Fruit fly (Drosophila melanogaster) S2 (cell line): ENCODE data around the gene CG4101.

ENCODE experiments used
- CG8478 ChIP-seq: fragments of >200 bp; optimal IDR thresholded peaks from 2 replicates; lab custom pipeline; 2018
- CTCF ChIP-seq, 2 experiments: fragments of >200 bp; optimal IDR thresholded peaks; 2 replicates each; lab custom pipeline; 2018

CG4101 gene

dm6 chr3L:16657014-16657413 lies 44.7 kb downstream of the CG4101 start:
- TF ChIP-seq CTCF (optimal IDR thresholded peaks at IDR 0.05; lab: Kevin White, UChicago) (no peak), CG8478 (lab: Kevin White, UChicago) (no peak)

DNA sequence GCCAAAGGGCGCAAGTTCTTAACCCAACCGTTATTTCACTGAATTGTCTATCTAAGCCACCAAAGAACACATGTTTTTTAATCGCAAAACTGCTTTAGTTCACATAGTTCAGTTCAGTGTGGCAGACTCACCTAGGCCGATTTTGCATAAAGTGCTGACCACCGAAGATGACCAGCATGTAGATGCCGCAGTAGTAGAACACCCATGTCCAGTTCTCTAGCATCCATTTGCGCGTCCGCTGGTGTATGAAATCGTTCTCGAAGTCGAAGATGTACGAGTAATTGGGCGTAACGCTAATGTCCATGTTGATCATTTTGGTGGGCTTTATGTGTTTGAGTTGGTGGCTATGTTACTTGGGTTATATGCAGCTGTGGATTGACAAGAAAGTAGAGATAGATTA lies 46.8 kb downstream of the CG4101 start:
- TF ChIP-seq CTCF (optimal IDR thresholded peaks at IDR 0.05; lab: Kevin White, UChicago): no peak
- TF ChIP-seq CG8478 (lab: Kevin White, UChicago): no peak

DNA sequence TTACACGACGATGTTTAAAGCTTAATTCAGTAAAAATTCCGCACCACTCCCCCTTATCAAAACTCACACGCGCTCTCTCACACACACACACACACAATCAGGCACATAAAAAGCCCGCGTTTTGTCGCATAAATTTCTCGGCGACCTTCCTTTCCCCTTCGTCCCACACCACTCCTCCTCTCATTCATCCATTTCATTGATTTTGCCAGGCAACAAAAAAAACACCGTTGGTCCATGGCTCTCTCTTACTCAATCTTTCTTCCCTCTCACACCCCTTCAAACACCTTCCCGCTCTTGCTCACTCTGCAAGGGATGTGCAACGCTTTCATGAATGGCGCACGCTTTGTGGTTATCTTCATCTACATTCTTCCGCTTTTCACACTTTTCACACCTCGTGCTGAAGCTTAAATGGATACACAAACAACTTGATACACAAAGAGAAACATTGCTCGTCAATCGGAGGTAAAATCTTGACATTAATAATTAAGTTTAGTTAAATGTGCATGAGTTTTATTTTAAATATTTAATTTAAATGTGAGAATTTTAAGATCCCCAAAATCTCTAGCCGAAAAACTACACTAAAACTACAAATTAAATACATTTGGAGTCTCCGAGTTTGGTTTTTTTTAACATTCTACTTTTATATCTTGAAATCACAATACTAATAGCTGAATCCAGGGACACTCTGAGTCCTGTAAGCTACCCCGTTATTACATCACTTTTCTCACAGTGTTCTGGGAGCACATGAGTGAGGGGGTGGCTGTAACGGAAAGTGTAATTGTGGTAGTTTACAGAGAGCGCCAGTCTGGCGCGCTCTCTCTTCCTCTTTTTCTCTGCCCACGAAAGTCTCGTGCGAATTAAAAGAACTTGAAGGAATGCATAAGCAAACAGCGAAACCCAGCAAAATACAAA lies 47.9 kb downstream of the CG4101 start:
- no peak for TF ChIP-seq CTCF (optimal IDR thresholded peaks at IDR 0.05; lab: Kevin White, UChicago)
- no peak for TF ChIP-seq CG8478 (lab: Kevin White, UChicago)

DNA sequence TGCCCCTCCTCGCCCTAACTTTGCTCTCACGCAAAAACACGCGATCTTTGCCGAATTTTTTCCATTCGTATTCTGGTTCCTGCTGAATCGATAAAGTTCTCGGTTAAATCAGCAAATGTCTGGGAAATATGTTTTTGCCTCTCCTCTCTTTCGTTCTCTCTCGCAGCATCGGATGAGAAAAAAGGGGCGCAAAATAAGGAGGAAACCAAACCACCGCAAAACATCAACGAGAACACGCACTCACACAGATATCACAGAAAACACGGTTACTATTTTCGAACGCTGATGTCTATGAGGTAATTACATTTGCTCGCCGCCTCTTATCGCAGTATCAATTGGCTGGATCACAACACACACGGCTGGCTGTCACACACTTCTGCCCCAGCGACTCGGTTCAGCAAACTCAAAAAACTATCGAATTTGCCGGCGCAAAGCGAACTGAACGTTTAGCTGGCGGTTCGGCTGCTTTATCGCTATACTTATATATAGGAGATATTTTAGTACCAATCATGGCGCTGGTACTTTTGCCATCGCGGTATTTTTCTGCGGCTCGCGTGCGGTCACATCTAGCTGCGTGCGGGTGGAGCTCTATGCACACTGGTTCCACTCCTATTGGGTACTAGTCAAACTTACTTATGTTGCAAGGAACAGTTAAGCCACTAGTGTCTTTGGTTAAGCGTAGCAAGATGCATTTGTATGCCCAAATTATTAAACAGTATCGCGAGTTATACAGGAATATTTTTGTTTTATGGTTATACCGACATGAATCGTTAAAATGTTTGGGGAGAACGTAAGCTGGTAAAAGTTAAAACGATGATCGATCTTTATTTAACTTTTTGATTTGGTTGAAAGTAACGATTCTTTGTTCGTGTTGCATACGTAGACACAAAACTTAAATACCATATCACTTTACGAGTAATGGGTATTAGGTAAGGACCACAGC lies 49.2 kb downstream of the CG4101 start, which contains the start of gene Baldspot:
Gene Baldspot, minus strand, starts transcription at position 449 of the 943 bp plus-strand sequence.
- TF ChIP-seq CG8478 (lab: Kevin White, UChicago) (no peak), CTCF (optimal IDR thresholded peaks at IDR 0.05; lab: Kevin White, UChicago) (peak in 1 of 2 experiments; percentile 50)
